Fruit fly (Drosophila melanogaster) whole organism, adult: Measurements from ENCODE around the gene CG6683.
A peak's percentile ranks its signal among the peaks of the same experiment; 100 is the strongest.

Experiments used
- CG11617 ChIP-seq: fragments of 200-800 bp; sonication (Bioruptor generic); optimal IDR thresholded peaks from 2 replicates; lab custom pipeline; 2017; ENCODE audit warnings: mild to moderate bottlenecking, missing biosample characterization, missing genetic modification reagents, missing genetic modification characterization
- CG14711 ChIP-seq: fragments of 200-800 bp; sonication (Bioruptor generic); optimal IDR thresholded peaks from 2 replicates; lab custom pipeline; 2018; ENCODE audit warnings: missing biosample characterization, mild to moderate bottlenecking, missing genetic modification characterization, moderate library complexity
- CG1620 ChIP-seq: fragments of 200-800 bp; sonication (Bioruptor generic); optimal IDR thresholded peaks from 2 replicates; lab custom pipeline; 2016; ENCODE audit warnings: missing biosample characterization, missing genetic modification characterization
- CG33017 ChIP-seq: fragments of 200-800 bp; sonication (Bioruptor generic); optimal IDR thresholded peaks from 2 replicates; lab custom pipeline; 2018; ENCODE audit warnings: missing biosample characterization, mild to moderate bottlenecking, missing genetic modification characterization, moderate library complexity
- CG5204 ChIP-seq: fragments of 200-800 bp; sonication (Bioruptor generic); optimal IDR thresholded peaks from 2 replicates; lab custom pipeline; 2016; ENCODE audit warnings: missing biosample characterization, missing genetic modification characterization
- CG7101 ChIP-seq: fragments of 200-800 bp; sonication (Bioruptor generic); optimal IDR thresholded peaks from 2 replicates; lab custom pipeline; 2018; ENCODE audit warnings: missing biosample characterization, mild to moderate bottlenecking, missing genetic modification characterization, moderate library complexity
- Clk ChIP-seq: fragments of 200-800 bp; sonication (Bioruptor generic); optimal IDR thresholded peaks from 2 replicates; lab custom pipeline; 2017; ENCODE audit warnings: missing biosample characterization, missing genetic modification characterization
- Hr96 ChIP-seq: fragments of 200-800 bp; sonication (Bioruptor generic); optimal IDR thresholded peaks from 2 replicates; lab custom pipeline; 2016; ENCODE audit warnings: missing biosample characterization, missing genetic modification characterization
- bab1 ChIP-seq: fragments of 200-800 bp; sonication (Bioruptor generic); optimal IDR thresholded peaks from 3 replicates; lab custom pipeline; 2019; ENCODE audit warnings: missing biosample characterization, mild to moderate bottlenecking, missing genetic modification characterization, moderate library complexity
- cnc ChIP-seq, 2 experiments: fragments of >200 bp; optimal IDR thresholded peaks; 2 replicates each; lab custom pipeline; 2017
- toe ChIP-seq: fragments of 200-800 bp; sonication (Bioruptor generic); optimal IDR thresholded peaks from 2 replicates; lab custom pipeline; 2016; ENCODE audit warnings: missing biosample characterization, missing genetic modification characterization

- TF ChIP-seq bab1 (no peak), Hr96 (GFP tag; lab: Kevin White, UChicago) (no peak), CG11617 (GFP tag; lab: Kevin White, UChicago) (peak; percentile 24), cnc (optimal IDR thresholded peaks at IDR 0.05; lab: Kevin White, UChicago) (peak; percentile 62 to 97), CG14711 (tag; lab: Kevin White, UChicago) (peak; percentile 7), toe (no peak), CG1620 (GFP tag; lab: Kevin White, UChicago) (no peak), CG7101 (tag; lab: Kevin White, UChicago) (peak; percentile 36), Clk (GFP tag; lab: Kevin White, UChicago) (peak; percentile 29), CG5204 (GFP tag; lab: Kevin White, UChicago) (no peak), CG33017 (peak; percentile 37)
These were observed 4.5 kb upstream of the CG6683 start for dm6 chr3L:8519232-8519631.
